Worm (Caenorhabditis elegans): ENCODE results near the gene C48B4.10.

DNA sequence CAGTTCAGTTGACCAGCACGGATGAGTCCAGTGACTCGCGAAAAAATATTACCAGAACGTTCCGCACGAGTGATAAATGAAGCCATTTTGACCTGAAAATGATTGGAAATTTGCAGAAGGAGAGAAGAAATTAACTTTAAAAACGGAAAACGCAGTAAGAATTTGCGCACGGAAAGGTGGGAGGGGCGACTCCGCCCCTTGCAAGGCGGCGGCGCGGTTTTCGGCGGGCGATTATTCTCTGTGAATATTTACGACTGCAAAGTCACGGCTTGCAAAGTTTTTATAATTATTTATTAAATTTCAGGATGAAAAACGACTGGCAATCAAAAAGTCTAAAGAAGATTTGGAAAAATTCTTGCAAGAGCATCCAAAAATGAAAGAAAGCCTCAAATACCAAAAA is 40.7 kb downstream of the C48B4.10 start, which contains the start of gene mrps-23:
- TF ChIP-seq nhr-237 (tag; optimal IDR thresholded peaks at IDR 0.05) (no peak), hlh-30 (tag; optimal IDR thresholded peaks at IDR 0.05; ENCODE audit: insufficient read depth) (no peak), jun-1 (tag; optimal IDR thresholded peaks at IDR 0.05) (no peak), skn-1 (tag; optimal IDR thresholded peaks at IDR 0.05) (no peak), fkh-10 (GFP tag; optimal IDR thresholded peaks at IDR 0.05) (no peak)

Measured in whole organism, L4 larva.